Worm (Caenorhabditis elegans) whole organism, midembryonic: Measurements from ENCODE around the gene prmn-1.

Experiments used
- flt-1 ChIP-seq: fragments of 200-800 bp; sonication (Bioruptor generic); IDR thresholded peaks from 2 replicates; pipeline ENCODE4 v1.3.6; 2022; ENCODE audit warnings: missing genetic modification characterization, missing compliant biosample characterization
- klf-2 ChIP-seq: fragments of 200-800 bp; sonication (Bioruptor generic); conservative IDR thresholded peaks from 2 replicates; pipeline ENCODE4 v1.3.6; 2022; ENCODE audit warnings: missing genetic modification reagents, missing genetic modification characterization, missing compliant biosample characterization
- med-1 ChIP-seq: sonication (generic microtip); optimal IDR thresholded peaks from 2 replicates; lab custom pipeline; 2017; ENCODE audit warnings: missing genetic modification characterization, mild to moderate bottlenecking, missing compliant biosample characterization, antibody characterized with exemption, missing genetic modification reagents; ENCODE audit not compliant: insufficient read depth
- ref-1 ChIP-seq: fragments of 200-800 bp; sonication (Bioruptor generic); conservative IDR thresholded peaks from 2 replicates; pipeline ENCODE4 v1.3.6; 2022; ENCODE audit warnings: missing genetic modification reagents, missing genetic modification characterization, missing compliant biosample characterization
- tab-1 ChIP-seq: fragments of 200-800 bp; sonication (Bioruptor generic); IDR thresholded peaks from 2 replicates; pipeline ENCODE4 v1.3.6; 2022; ENCODE audit warnings: missing genetic modification characterization, missing compliant biosample characterization
- ztf-23 ChIP-seq: fragments of 200-800 bp; sonication (Bioruptor generic); IDR thresholded peaks from 2 replicates; pipeline ENCODE4 v1.3.6; 2022; ENCODE audit warnings: missing genetic modification reagents, missing genetic modification characterization, missing compliant biosample characterization
- ztf-29 ChIP-seq: fragments of 200-800 bp; sonication (Bioruptor generic); IDR thresholded peaks from 2 replicates; pipeline ENCODE4 v1.3.6; 2022; ENCODE audit warnings: missing genetic modification reagents, missing genetic modification characterization, missing compliant biosample characterization

- TF ChIP-seq klf-2 (GFP tag; lab: Robert Waterston, UW) (no peak), med-1 (GFP tag; lab: Kevin White, UChicago) (no peak), ztf-29 (GFP tag; lab: Robert Waterston, UW) (no peak), tab-1 (GFP tag; lab: Robert Waterston, UW) (no peak), flt-1 (GFP tag; lab: Robert Waterston, UW) (no peak), ztf-23 (GFP tag; lab: Robert Waterston, UW) (no peak), ref-1 (GFP tag; lab: Robert Waterston, UW) (no peak)
Measured at ce11 chrX:11387723-11388330, 2.9 kb downstream of the prmn-1 start.
